Worm (Caenorhabditis elegans): ENCODE data around the gene ZK1098.6.
A peak's percentile ranks its signal among the peaks of the same experiment; 100 is the strongest.

ZK1098.6 gene

ce11 chrIII:9542816-9543215, 15.9 kb downstream of the ZK1098.6 start, which contains the start of gene eif-2Balpha:
Gene eif-2Balpha (plus strand): TSS chrIII:9543119.
- TF ChIP-seq K02D7.2 (tag; optimal IDR thresholded peaks at IDR 0.05) (no peak), unc-42 (tag; optimal IDR thresholded peaks at IDR 0.05) (peak; percentile 25)

DNA sequence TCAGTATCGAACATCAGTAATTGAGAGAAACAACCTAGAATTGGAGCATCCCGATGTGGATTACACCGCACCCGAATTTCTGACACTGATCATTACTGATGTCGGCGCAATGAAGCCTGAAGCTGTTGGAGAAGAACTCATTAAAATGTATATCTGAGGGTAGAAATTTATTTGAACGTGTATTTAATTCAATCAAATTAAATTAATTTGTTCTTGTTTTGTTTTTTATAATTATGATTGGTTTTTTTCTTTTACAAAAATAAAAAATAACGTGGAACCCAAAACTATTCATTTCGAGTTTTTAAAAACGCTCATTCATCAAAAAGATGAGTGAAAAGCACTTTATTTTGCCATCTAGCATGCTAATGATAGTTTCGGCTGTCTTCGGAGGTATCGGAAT, 17.2 kb downstream of the ZK1098.6 start, which contains the start of gene ZK1098.9:
Gene ZK1098.9, plus strand, starts transcription at position 301 of the 400 bp plus-strand sequence.
- TF ChIP-seq ceh-24 (tag; optimal IDR thresholded peaks at IDR 0.05) (no peak), unc-55 (GFP tag; optimal IDR thresholded peaks at IDR 0.05) (no peak), ceh-14 (tag; optimal IDR thresholded peaks at IDR 0.05) (no peak), syd-9 (tag; optimal IDR thresholded peaks at IDR 0.05) (no peak), ama-1 (optimal IDR thresholded peaks at IDR 0.05) (no peak), ceh-18 (tag; optimal IDR thresholded peaks at IDR 0.05) (no peak), hlh-30 (tag; optimal IDR thresholded peaks at IDR 0.05; ENCODE audit: insufficient read depth) (no peak), unc-42 (tag; optimal IDR thresholded peaks at IDR 0.05) (no peak), ets-4 (tag; optimal IDR thresholded peaks at IDR 0.05) (no peak), dve-1 (tag; optimal IDR thresholded peaks at IDR 0.05) (no peak), nhr-232 (tag; optimal IDR thresholded peaks at IDR 0.05) (no peak), npax-4 (tag; optimal IDR thresholded peaks at IDR 0.05) (no peak), ref-2 (tag; optimal IDR thresholded peaks at IDR 0.05) (no peak), K02D7.2 (tag; optimal IDR thresholded peaks at IDR 0.05) (no peak), pros-1 (tag; optimal IDR thresholded peaks at IDR 0.05) (no peak), zip-5 (tag; optimal IDR thresholded peaks at IDR 0.05) (no peak), ceh-30 (tag; optimal IDR thresholded peaks at IDR 0.05) (no peak), unc-86 (tag; optimal IDR thresholded peaks at IDR 0.05) (no peak), ttx-3 (tag; optimal IDR thresholded peaks at IDR 0.05) (no peak), ceh-22 (tag; optimal IDR thresholded peaks at IDR 0.05) (no peak)

DNA sequence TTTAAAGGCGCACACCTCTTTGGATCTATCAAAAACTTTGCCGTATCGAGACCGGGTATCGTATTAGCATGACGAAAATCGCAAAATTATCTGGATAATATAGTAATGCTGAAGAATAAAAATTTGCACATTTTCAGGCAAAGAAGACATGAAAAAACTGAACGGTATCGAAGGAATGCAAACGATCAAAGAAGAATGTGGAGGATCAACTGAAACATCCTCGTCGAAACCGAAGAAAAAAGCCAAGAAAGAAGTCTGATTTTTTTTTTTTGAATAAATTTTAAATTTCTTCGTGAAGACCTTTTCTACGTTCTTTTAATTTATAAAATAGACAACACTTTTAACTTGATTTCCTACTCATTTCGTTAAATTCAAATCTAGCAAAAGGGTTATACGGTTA, 17.9 kb downstream of the ZK1098.6 start, which contains the start of gene ZK1098.12:
Gene ZK1098.12, plus strand, starts transcription at position 301 of the 400 bp plus-strand sequence.
- TF ChIP-seq hlh-8 (tag; optimal IDR thresholded peaks at IDR 0.05): no peak
- no peak for TF ChIP-seq K09A11.1 (tag; optimal IDR thresholded peaks at IDR 0.05; ENCODE audit: insufficient read depth)
- TF ChIP-seq fkh-6 (tag; optimal IDR thresholded peaks at IDR 0.05): no peak
- no peak for TF ChIP-seq ceh-19 (GFP tag; optimal IDR thresholded peaks at IDR 0.05)
- TF ChIP-seq elt-2 (tag; optimal IDR thresholded peaks at IDR 0.05): no peak
- no peak for TF ChIP-seq unc-3 (GFP tag; conservative IDR thresholded peaks at IDR 0.05)
- TF ChIP-seq unc-3 (tag; optimal IDR thresholded peaks at IDR 0.05): no peak
- no peak for TF ChIP-seq Y22D7AL.16 (tag; optimal IDR thresholded peaks at IDR 0.05)
- no peak for TF ChIP-seq hlh-6 (tag; optimal IDR thresholded peaks at IDR 0.05)
- TF ChIP-seq pat-9 (tag; optimal IDR thresholded peaks at IDR 0.05): no peak
- no peak for TF ChIP-seq lim-6 (tag; optimal IDR thresholded peaks at IDR 0.05)
- no peak for TF ChIP-seq fax-1 (tag; optimal IDR thresholded peaks at IDR 0.05)
- TF ChIP-seq nhr-232 (tag; optimal IDR thresholded peaks at IDR 0.05): no peak
- TF ChIP-seq tbx-2 (tag; optimal IDR thresholded peaks at IDR 0.05): no peak
- TF ChIP-seq ceh-22 (tag; optimal IDR thresholded peaks at IDR 0.05): no peak
- TF ChIP-seq ceh-14 (tag; optimal IDR thresholded peaks at IDR 0.05): no peak
- no peak for TF ChIP-seq hlh-15 (tag; optimal IDR thresholded peaks at IDR 0.05)
- TF ChIP-seq C08G9.2 (tag; optimal IDR thresholded peaks at IDR 0.05): no peak

ce11 chrIII:9546016-9546659, 19.2 kb downstream of the ZK1098.6 start, which contains the start of gene unc-16:
Gene unc-16 (plus strand): TSS chrIII:9546258.
- TF ChIP-seq unc-42 (tag; optimal IDR thresholded peaks at IDR 0.05) (peak; percentile 36), sdc-2 (tag; optimal IDR thresholded peaks at IDR 0.05) (no peak), npax-4 (tag; optimal IDR thresholded peaks at IDR 0.05) (no peak), dmd-4 (tag; optimal IDR thresholded peaks at IDR 0.05; ENCODE audit: borderline replicate concordance) (no peak), hlh-15 (tag; optimal IDR thresholded peaks at IDR 0.05) (no peak), pha-2 (tag; optimal IDR thresholded peaks at IDR 0.05) (no peak), sox-4 (tag; optimal IDR thresholded peaks at IDR 0.05) (no peak), ahr-1 (tag; optimal IDR thresholded peaks at IDR 0.05) (no peak), eyg-1 (tag; optimal IDR thresholded peaks at IDR 0.05) (no peak), pax-1 (tag; optimal IDR thresholded peaks at IDR 0.05) (no peak), pros-1 (tag; optimal IDR thresholded peaks at IDR 0.05) (no peak), unc-3 (GFP tag; conservative IDR thresholded peaks at IDR 0.05) (no peak), unc-3 (tag; optimal IDR thresholded peaks at IDR 0.05) (no peak), elt-2 (tag; optimal IDR thresholded peaks at IDR 0.05) (peak; percentile 47), pag-3 (tag; optimal IDR thresholded peaks at IDR 0.05; ENCODE audit: borderline replicate concordance) (no peak), fax-1 (tag; optimal IDR thresholded peaks at IDR 0.05) (no peak), ceh-6 (GFP tag; optimal IDR thresholded peaks at IDR 0.05) (no peak), hlh-6 (tag; optimal IDR thresholded peaks at IDR 0.05) (no peak), ceh-19 (GFP tag; optimal IDR thresholded peaks at IDR 0.05) (no peak), pat-9 (tag; optimal IDR thresholded peaks at IDR 0.05) (no peak), syd-9 (tag; optimal IDR thresholded peaks at IDR 0.05) (no peak), ceh-34 (tag; optimal IDR thresholded peaks at IDR 0.05) (peak; percentile 70), fkh-10 (GFP tag; optimal IDR thresholded peaks at IDR 0.05) (no peak), Y22D7AL.16 (tag; optimal IDR thresholded peaks at IDR 0.05) (no peak), tbx-2 (tag; optimal IDR thresholded peaks at IDR 0.05) (peak; percentile 74)

All from whole organism, late embryonic.